Fruit fly (Drosophila melanogaster) whole organism, embryonic: ENCODE results near the gene pigs.

Source experiments
- Atf-2 ChIP-seq: fragments of 200-800 bp; sonication (Bioruptor generic); optimal IDR thresholded peaks from 2 replicates; lab custom pipeline; 2016; ENCODE audit warnings: missing biosample characterization, missing genetic modification characterization
- CG10267 ChIP-seq: fragments of 200-800 bp; sonication (Bioruptor generic); optimal IDR thresholded peaks from 2 replicates; lab custom pipeline; 2018; ENCODE audit warnings: missing biosample characterization, mild to moderate bottlenecking, missing genetic modification characterization, moderate library complexity
- CG10366 ChIP-seq: fragments of 200-800 bp; sonication (Bioruptor generic); IDR thresholded peaks from 2 replicates; pipeline ENCODE4 v1.3.6; 2022; ENCODE audit warnings: missing biosample characterization, missing genetic modification characterization
- CG13123 ChIP-seq: fragments of 200-800 bp; sonication (Bioruptor generic); optimal IDR thresholded peaks from 2 replicates; lab custom pipeline; 2016; ENCODE audit warnings: missing biosample characterization, missing genetic modification characterization
- CG13775 ChIP-seq: fragments of 200-800 bp; sonication (Bioruptor generic); optimal IDR thresholded peaks from 3 replicates; lab custom pipeline; 2017; ENCODE audit warnings: missing biosample characterization, mild to moderate bottlenecking, missing genetic modification characterization
- CG13894 ChIP-seq: fragments of 200-800 bp; sonication (Bioruptor generic); optimal IDR thresholded peaks from 3 replicates; lab custom pipeline; 2018; ENCODE audit warnings: missing biosample characterization, mild to moderate bottlenecking, missing genetic modification characterization, moderate library complexity
- CG14667 ChIP-seq: fragments of 200-800 bp; sonication (Bioruptor generic); IDR thresholded peaks from 2 replicates; pipeline ENCODE4 v1.3.6; 2022; ENCODE audit warnings: missing biosample characterization, missing genetic modification characterization
- CG16779 ChIP-seq: fragments of 200-800 bp; sonication (Bioruptor generic); IDR thresholded peaks from 2 replicates; pipeline ENCODE4 v1.3.6; 2022; ENCODE audit warnings: missing biosample characterization, missing genetic modification characterization
- CG16863 ChIP-seq: fragments of 200-800 bp; sonication (Bioruptor generic); optimal IDR thresholded peaks from 3 replicates; lab custom pipeline; 2016; ENCODE audit warnings: missing biosample characterization, missing genetic modification characterization
- CG17912 ChIP-seq: fragments of 200-800 bp; sonication (Bioruptor generic); optimal IDR thresholded peaks from 2 replicates; lab custom pipeline; 2018; ENCODE audit warnings: missing biosample characterization, mild to moderate bottlenecking, missing genetic modification characterization
- CG1832 ChIP-seq: fragments of 200-800 bp; sonication (Bioruptor generic); optimal IDR thresholded peaks from 2 replicates; lab custom pipeline; 2017; ENCODE audit warnings: missing biosample characterization, mild to moderate bottlenecking, missing genetic modification characterization, inconsistent platforms
- CG2116 ChIP-seq: fragments of 200-800 bp; sonication (Bioruptor generic); optimal IDR thresholded peaks from 3 replicates; lab custom pipeline; 2018; ENCODE audit warnings: missing biosample characterization, mild to moderate bottlenecking, missing genetic modification characterization
- CG2712 ChIP-seq: fragments of 200-800 bp; optimal IDR thresholded peaks from 3 replicates; lab custom pipeline; 2019; ENCODE audit warnings: missing biosample characterization, mild to moderate bottlenecking, missing genetic modification characterization, moderate library complexity
- CG2889 ChIP-seq: fragments of 200-800 bp; sonication (Bioruptor generic); IDR thresholded peaks from 3 replicates; pipeline ENCODE4 v1.3.6; 2022; ENCODE audit warnings: missing biosample characterization, missing genetic modification characterization
- CG3163 ChIP-seq: fragments of 200-800 bp; sonication (Bioruptor generic); optimal IDR thresholded peaks from 3 replicates; lab custom pipeline; 2016; ENCODE audit warnings: missing biosample characterization, missing genetic modification characterization
- CG32532 ChIP-seq: fragments of 200-800 bp; sonication (Bioruptor generic); IDR thresholded peaks from 2 replicates; pipeline ENCODE4 v1.3.6; 2022; ENCODE audit warnings: missing biosample characterization, missing genetic modification characterization
- CG3407 ChIP-seq: fragments of 200-800 bp; sonication (Bioruptor generic); optimal IDR thresholded peaks from 2 replicates; lab custom pipeline; 2018; ENCODE audit warnings: missing biosample characterization, mild to moderate bottlenecking, missing genetic modification characterization
- CG4820 ChIP-seq: fragments of 200-800 bp; sonication (Bioruptor generic); optimal IDR thresholded peaks from 3 replicates; lab custom pipeline; 2016; ENCODE audit warnings: missing biosample characterization, missing genetic modification characterization
- CG8281 ChIP-seq: fragments of 200-800 bp; sonication (Bioruptor generic); optimal IDR thresholded peaks from 2 replicates; lab custom pipeline; 2018; ENCODE audit warnings: missing biosample characterization, mild to moderate bottlenecking, missing genetic modification characterization, moderate library complexity
- CG8359 ChIP-seq: fragments of 200-800 bp; sonication (Bioruptor generic); optimal IDR thresholded peaks from 2 replicates; lab custom pipeline; 2017; ENCODE audit warnings: missing biosample characterization, mild to moderate bottlenecking, missing genetic modification characterization, borderline replicate concordance
- CG8388 ChIP-seq: fragments of 200-800 bp; sonication (Bioruptor generic); optimal IDR thresholded peaks from 2 replicates; lab custom pipeline; 2019; ENCODE audit warnings: missing biosample characterization, mild to moderate bottlenecking, missing genetic modification characterization, moderate library complexity
- CTCF ChIP-seq: fragments of 200-800 bp; sonication (Bioruptor generic); optimal IDR thresholded peaks from 2 replicates; lab custom pipeline; 2017; ENCODE audit warnings: missing biosample characterization, mild to moderate bottlenecking, missing genetic modification characterization, moderate library complexity
- CkIIα-i1 ChIP-seq: fragments of 200-800 bp; sonication (Bioruptor generic); IDR thresholded peaks from 2 replicates; pipeline ENCODE4 v1.3.6; 2022; ENCODE audit warnings: missing biosample characterization, missing genetic modification characterization
- D ChIP-seq, 2 experiments: fragments of 200-800 bp in 1 of 2; fragments of >200 bp in 1 of 2; sonication (Bioruptor generic) in 1 of 2; optimal IDR thresholded peaks; 2 replicates in 1 of 2; 3 replicates in 1 of 2; lab custom pipeline; 2017; ENCODE audit warnings: mild to moderate bottlenecking in 1 of 2, missing biosample characterization in 1 of 2, missing genetic modification characterization in 1 of 2, missing genetic modification reagents in 1 of 2
- Dip3 ChIP-seq: fragments of 200-800 bp; sonication (Bioruptor generic); optimal IDR thresholded peaks from 3 replicates; lab custom pipeline; 2016; ENCODE audit warnings: missing biosample characterization, missing genetic modification characterization
- Drgx ChIP-seq: fragments of 200-800 bp; sonication (Bioruptor generic); IDR thresholded peaks from 2 replicates; pipeline ENCODE4 v1.3.6; 2022; ENCODE audit warnings: missing biosample characterization, missing genetic modification characterization
- Fer2 ChIP-seq: fragments of 200-800 bp; sonication (Bioruptor generic); optimal IDR thresholded peaks from 2 replicates; lab custom pipeline; 2018; ENCODE audit warnings: missing biosample characterization, mild to moderate bottlenecking, missing genetic modification characterization, moderate library complexity
- H2.0 ChIP-seq: fragments of 200-800 bp; sonication (Bioruptor generic); IDR thresholded peaks from 2 replicates; pipeline ENCODE4 v1.3.6; 2022; ENCODE audit warnings: missing biosample characterization, missing genetic modification characterization
- Hmr ChIP-seq: fragments of 200-800 bp; sonication (Bioruptor generic); optimal IDR thresholded peaks from 3 replicates; lab custom pipeline; 2017; ENCODE audit warnings: mild to moderate bottlenecking, missing biosample characterization, missing genetic modification reagents, missing genetic modification characterization
- Neu2 ChIP-seq: fragments of 200-800 bp; sonication (Bioruptor generic); optimal IDR thresholded peaks from 3 replicates; lab custom pipeline; 2016; ENCODE audit warnings: missing biosample characterization, missing genetic modification characterization, borderline replicate concordance
- Optix ChIP-seq: fragments of 200-800 bp; sonication (Bioruptor generic); IDR thresholded peaks from 3 replicates; pipeline ENCODE4 v1.3.6; 2022; ENCODE audit warnings: missing biosample characterization, missing genetic modification characterization
- Poxn ChIP-seq: fragments of 200-800 bp; sonication (Bioruptor generic); IDR thresholded peaks from 2 replicates; pipeline ENCODE4 v1.3.6; 2022; ENCODE audit warnings: missing biosample characterization, missing genetic modification characterization
- Scr ChIP-seq: fragments of 200-800 bp; sonication (Bioruptor generic); IDR thresholded peaks from 2 replicates; pipeline ENCODE4 v1.3.6; 2022; ENCODE audit warnings: missing biosample characterization, missing genetic modification characterization; ENCODE audit not compliant: partially characterized antibody
- ase ChIP-seq: fragments of 200-800 bp; sonication (Bioruptor generic); IDR thresholded peaks from 3 replicates; pipeline ENCODE4 v1.3.6; 2022; ENCODE audit warnings: missing biosample characterization, missing genetic modification characterization
- az2 ChIP-seq: fragments of 200-800 bp; sonication (Bioruptor generic); optimal IDR thresholded peaks from 3 replicates; lab custom pipeline; 2016; ENCODE audit warnings: missing biosample characterization, missing genetic modification characterization
- chn ChIP-seq: fragments of 200-800 bp; sonication (Bioruptor generic); optimal IDR thresholded peaks from 2 replicates; lab custom pipeline; 2016; ENCODE audit warnings: missing biosample characterization, missing genetic modification characterization
- crp ChIP-seq, 2 experiments: fragments of 200-800 bp; sonication (Bioruptor generic); optimal IDR thresholded peaks; 2 replicates in 1 of 2; 3 replicates in 1 of 2; lab custom pipeline; 2017; ENCODE audit warnings: missing biosample characterization in 2 of 2, missing genetic modification characterization in 2 of 2, mild to moderate bottlenecking in 1 of 2, moderate library complexity in 1 of 2
- fd102C ChIP-seq: fragments of 200-800 bp; sonication (Bioruptor generic); optimal IDR thresholded peaks from 2 replicates; lab custom pipeline; 2018; ENCODE audit warnings: missing biosample characterization, mild to moderate bottlenecking, missing genetic modification characterization, moderate library complexity
- gcm2 ChIP-seq: fragments of 200-800 bp; sonication (Bioruptor generic); optimal IDR thresholded peaks from 2 replicates; lab custom pipeline; 2016; ENCODE audit warnings: missing biosample characterization, missing genetic modification characterization
- ham ChIP-seq: fragments of 200-800 bp; sonication (Bioruptor generic); IDR thresholded peaks from 2 replicates; pipeline ENCODE4 v1.3.6; 2022; ENCODE audit warnings: missing biosample characterization, missing genetic modification characterization
- hkb ChIP-seq, 2 experiments: fragments of 200-800 bp in 1 of 2; fragments of >200 bp in 1 of 2; sonication (Bioruptor generic) in 1 of 2; IDR thresholded peaks in 1 of 2; optimal IDR thresholded peaks in 1 of 2; 2 replicates each; pipeline versions ENCODE4 v1.3.6 to Lab custom; 2017 to 2022; ENCODE audit warnings: missing biosample characterization in 1 of 2, missing genetic modification characterization in 1 of 2
- jumu ChIP-seq: fragments of 200-800 bp; sonication (Bioruptor generic); optimal IDR thresholded peaks from 3 replicates; lab custom pipeline; 2016; ENCODE audit warnings: missing biosample characterization, missing genetic modification characterization
- ken ChIP-seq: fragments of 200-800 bp; sonication (Bioruptor generic); IDR thresholded peaks from 3 replicates; pipeline ENCODE4 v1.3.6; 2022; ENCODE audit warnings: missing biosample characterization, missing genetic modification characterization
- maf-S ChIP-seq: fragments of 200-800 bp; sonication (Bioruptor generic); optimal IDR thresholded peaks from 2 replicates; lab custom pipeline; 2016; ENCODE audit warnings: missing biosample characterization, missing genetic modification characterization
- phol ChIP-seq: fragments of 200-800 bp; sonication (Bioruptor generic); optimal IDR thresholded peaks from 3 replicates; lab custom pipeline; 2018; ENCODE audit warnings: missing biosample characterization, mild to moderate bottlenecking, missing genetic modification characterization, moderate library complexity
- sc ChIP-seq, 3 experiments: fragments of >200 bp in 2 of 3; fragments of 200-800 bp in 1 of 3; sonication (Bioruptor generic) in 1 of 3; optimal IDR thresholded peaks; 2 replicates in 2 of 3; 3 replicates in 1 of 3; lab custom pipeline; 2017; ENCODE audit warnings: mild to moderate bottlenecking in 1 of 3, missing biosample characterization in 1 of 3, missing genetic modification characterization in 1 of 3, missing genetic modification reagents in 1 of 3
- sr ChIP-seq: fragments of 200-800 bp; sonication (Bioruptor generic); IDR thresholded peaks from 3 replicates; pipeline ENCODE4 v1.3.6; 2022; ENCODE audit warnings: missing biosample characterization, missing genetic modification characterization
- unc-4 ChIP-seq: fragments of 200-800 bp; sonication (Bioruptor generic); IDR thresholded peaks from 2 replicates; pipeline ENCODE4 v1.3.6; 2022; ENCODE audit warnings: missing biosample characterization, missing genetic modification characterization; ENCODE audit not compliant: partially characterized antibody

The pigs gene

dm6 chrX:6571234-6571915 lies 28.5 kb upstream of the pigs start (continued):
- TF ChIP-seq gcm2 (GFP tag; lab: Kevin White, UChicago) (peak; percentile 8), CG16779 (GFP tag; lab: Robert Waterston, UW) (no peak), Drgx (GFP tag; lab: Robert Waterston, UW) (peak; percentile 92), ase (peak; percentile 55; the same call in 2 of the 3 replicates), CTCF (GFP tag; lab: Kevin White, UChicago) (peak; percentile 40), CG8359 (GFP tag; lab: Kevin White, UChicago) (peak; percentile 83), fd102C (GFP tag; lab: Kevin White, UChicago) (no peak), CG32532 (GFP tag; lab: Robert Waterston, UW) (peak; percentile 66; the same call in 1 of the 2 replicates), CG17912 (GFP tag; lab: Kevin White, UChicago) (peak; percentile 51), Optix (GFP tag; lab: Robert Waterston, UW) (peak; percentile 43; the same call in 1 of the 3 replicates), CG8388 (peak; percentile 93), CG13894 (tag; lab: Kevin White, UChicago) (no peak), CG2712 (tag; lab: Kevin White, UChicago) (peak; percentile 96), CG1832 (GFP tag; lab: Kevin White, UChicago) (peak; percentile 74), Poxn (no peak), Scr (GFP tag; lab: Robert Waterston, UW) (no peak), CG2116 (GFP tag; lab: Kevin White, UChicago) (peak; percentile 52), CG4820 (GFP tag; lab: Kevin White, UChicago) (peak; percentile 86), sc (optimal IDR thresholded peaks at IDR 0.05; lab: Kevin White, UChicago) (no peak), sc (GFP tag; optimal IDR thresholded peaks at IDR 0.05; lab: Kevin White, UChicago) (peak; percentile 90), sr (no peak), unc-4 (GFP tag; lab: Robert Waterston, UW) (no peak), CG13123 (GFP tag; lab: Kevin White, UChicago) (peak; percentile 53), CG13775 (GFP tag; lab: Kevin White, UChicago) (peak; percentile 86), az2 (peak; percentile 85), Hmr (GFP tag; lab: Kevin White, UChicago) (peak; percentile 80), CkIIα-i1 (GFP tag; lab: Robert Waterston, UW) (no peak), ken (GFP tag; lab: Robert Waterston, UW) (peak; percentile 76), CG10267 (tag; lab: Kevin White, UChicago) (peak; percentile 90), chn (GFP tag; lab: Kevin White, UChicago) (peak; percentile 59), CG3407 (GFP tag; lab: Kevin White, UChicago) (peak; percentile 87), Dip3 (GFP tag; lab: Kevin White, UChicago) (no peak), Fer2 (peak; percentile 62), CG16863 (peak; percentile 15), CG10366 (GFP tag; lab: Robert Waterston, UW) (peak; percentile 59), CG3163 (GFP tag; lab: Kevin White, UChicago) (no peak), maf-S (no peak), hkb (optimal IDR thresholded peaks at IDR 0.05; lab: Kevin White, UChicago) (no peak), hkb (GFP tag; IDR thresholded peaks at IDR 0.05; lab: Robert Waterston, UW) (peak; percentile 92), phol (tag; lab: Kevin White, UChicago) (peak; percentile 94), crp (GFP tag; optimal IDR thresholded peaks at IDR 0.05; lab: Kevin White, UChicago) (peak in 1 of 2 experiments; percentile 51), Neu2 (GFP tag; lab: Kevin White, UChicago) (no peak), CG2889 (GFP tag; lab: Robert Waterston, UW) (peak; percentile 59; the same call in 1 of the 3 replicates), jumu (GFP tag; lab: Kevin White, UChicago) (peak; percentile 20), ham (no peak), CG8281 (peak; percentile 72), Atf-2 (GFP tag; lab: Kevin White, UChicago) (peak; percentile 15), H2.0 (GFP tag; lab: Robert Waterston, UW) (peak; percentile 79), D (optimal IDR thresholded peaks at IDR 0.05; lab: Kevin White, UChicago) (no peak), D (GFP tag; optimal IDR thresholded peaks at IDR 0.05; lab: Kevin White, UChicago) (peak; percentile 95), CG14667 (GFP tag; lab: Robert Waterston, UW) (peak; percentile 57)
